Fruit fly (Drosophila melanogaster) whole organism, embryonic: Measurements from ENCODE around the gene bnl.
A peak's percentile ranks its signal among the peaks of the same experiment; 100 is the strongest.

Source experiments
- Ada2b ChIP-seq: fragments of 200-800 bp; sonication (Bioruptor generic); IDR thresholded peaks from 2 replicates; pipeline ENCODE4 v1.3.6; 2022; ENCODE audit warnings: missing biosample characterization, missing genetic modification characterization
- Aef1 ChIP-seq: fragments of 200-800 bp; sonication (Bioruptor generic); IDR thresholded peaks from 3 replicates; pipeline ENCODE4 v1.3.6; 2022; ENCODE audit warnings: missing biosample characterization, missing genetic modification characterization
- Atf3 ChIP-seq: fragments of 200-800 bp; sonication (Bioruptor generic); optimal IDR thresholded peaks from 3 replicates; lab custom pipeline; 2016; ENCODE audit warnings: missing biosample characterization, missing genetic modification characterization
- Awh ChIP-seq: fragments of 200-800 bp; sonication (Bioruptor generic); IDR thresholded peaks from 2 replicates; pipeline ENCODE4, ENCODE4 v1.3.6; 2022; ENCODE audit warnings: missing biosample characterization, missing genetic modification characterization
- Bgb ChIP-seq: fragments of 200-800 bp; sonication (Bioruptor generic); IDR thresholded peaks from 2 replicates; pipeline ENCODE4 v1.3.6; 2022; ENCODE audit warnings: missing biosample characterization, missing genetic modification characterization; ENCODE audit not compliant: partially characterized antibody
- CG10462 ChIP-seq: fragments of 200-800 bp; sonication (Bioruptor generic); optimal IDR thresholded peaks from 2 replicates; lab custom pipeline; 2016; ENCODE audit warnings: missing biosample characterization, missing genetic modification characterization
- CG11456 ChIP-seq: fragments of 200-800 bp; sonication (Bioruptor generic); IDR thresholded peaks from 3 replicates; pipeline ENCODE4 v1.3.6; 2022; ENCODE audit warnings: missing biosample characterization, missing genetic modification characterization
- CG13123 ChIP-seq: fragments of 200-800 bp; sonication (Bioruptor generic); optimal IDR thresholded peaks from 2 replicates; lab custom pipeline; 2016; ENCODE audit warnings: missing biosample characterization, missing genetic modification characterization
- CG15601 ChIP-seq: fragments of 200-800 bp; sonication (Bioruptor generic); optimal IDR thresholded peaks from 3 replicates; lab custom pipeline; 2019; ENCODE audit warnings: missing biosample characterization, mild to moderate bottlenecking, missing genetic modification characterization, moderate library complexity
- CG15696 ChIP-seq: fragments of 200-800 bp; sonication (Bioruptor generic); optimal IDR thresholded peaks from 2 replicates; lab custom pipeline; 2019; ENCODE audit warnings: missing biosample characterization, mild to moderate bottlenecking, missing genetic modification characterization, moderate library complexity
- CG17328 ChIP-seq: fragments of 200-800 bp; sonication (Bioruptor generic); IDR thresholded peaks from 2 replicates; pipeline ENCODE4 v1.3.6; 2022; ENCODE audit warnings: missing biosample characterization, missing genetic modification characterization
- CG17802 ChIP-seq: fragments of 200-800 bp; sonication (Bioruptor generic); optimal IDR thresholded peaks from 2 replicates; lab custom pipeline; 2018; ENCODE audit warnings: missing biosample characterization, mild to moderate bottlenecking, missing genetic modification characterization, moderate library complexity
- CG18599 ChIP-seq: fragments of 200-800 bp; sonication (Bioruptor generic); optimal IDR thresholded peaks from 3 replicates; lab custom pipeline; 2017; ENCODE audit warnings: missing biosample characterization, missing genetic modification characterization, mild to moderate bottlenecking, moderate library complexity, missing genetic modification reagents
- CG2120 ChIP-seq: fragments of 200-800 bp; sonication (Bioruptor generic); optimal IDR thresholded peaks from 3 replicates; lab custom pipeline; 2016; ENCODE audit warnings: missing biosample characterization, missing genetic modification characterization
- CG34422 ChIP-seq: fragments of 200-800 bp; sonication (Bioruptor generic); IDR thresholded peaks from 3 replicates; pipeline ENCODE4 v1.3.6; 2022; ENCODE audit warnings: missing biosample characterization, missing genetic modification characterization
- CG4282 ChIP-seq: fragments of 200-800 bp; sonication (Bioruptor generic); optimal IDR thresholded peaks from 2 replicates; lab custom pipeline; 2016; ENCODE audit warnings: missing biosample characterization, missing genetic modification characterization
- CG6765 ChIP-seq: fragments of 200-800 bp; sonication (Bioruptor generic); optimal IDR thresholded peaks from 3 replicates; lab custom pipeline; 2017; ENCODE audit warnings: missing biosample characterization, mild to moderate bottlenecking, missing genetic modification characterization
- CG7271 ChIP-seq: fragments of 200-800 bp; sonication (Bioruptor generic); optimal IDR thresholded peaks from 2 replicates; lab custom pipeline; 2018; ENCODE audit warnings: missing biosample characterization, mild to moderate bottlenecking, missing genetic modification characterization, moderate library complexity
- CG9215 ChIP-seq: fragments of 200-800 bp; sonication (Bioruptor generic); IDR thresholded peaks from 2 replicates; pipeline ENCODE4 v1.3.6; 2022; ENCODE audit warnings: missing biosample characterization, missing genetic modification characterization
- CG9609 ChIP-seq: fragments of 200-800 bp; sonication (Bioruptor generic); optimal IDR thresholded peaks from 3 replicates; lab custom pipeline; 2016; ENCODE audit warnings: missing biosample characterization, missing genetic modification characterization
- Camta ChIP-seq: fragments of 200-800 bp; sonication (Bioruptor generic); optimal IDR thresholded peaks from 2 replicates; lab custom pipeline; 2016; ENCODE audit warnings: missing biosample characterization, missing genetic modification characterization
- CkIIα-i1 ChIP-seq: fragments of 200-800 bp; sonication (Bioruptor generic); IDR thresholded peaks from 2 replicates; pipeline ENCODE4 v1.3.6; 2022; ENCODE audit warnings: missing biosample characterization, missing genetic modification characterization
- CrebB ChIP-seq: fragments of 200-800 bp; sonication (Bioruptor generic); optimal IDR thresholded peaks from 3 replicates; lab custom pipeline; 2018; ENCODE audit warnings: missing biosample characterization, mild to moderate bottlenecking, missing genetic modification characterization
- Fer1 ChIP-seq: fragments of 200-800 bp; sonication (Bioruptor generic); optimal IDR thresholded peaks from 2 replicates; lab custom pipeline; 2017; ENCODE audit warnings: missing biosample characterization, mild to moderate bottlenecking, missing genetic modification characterization
- Hey ChIP-seq: fragments of 200-800 bp; sonication (Bioruptor generic); optimal IDR thresholded peaks from 3 replicates; lab custom pipeline; 2018; ENCODE audit warnings: missing biosample characterization, mild to moderate bottlenecking, missing genetic modification characterization
- Meics ChIP-seq: fragments of 200-800 bp; sonication (Bioruptor generic); optimal IDR thresholded peaks from 2 replicates; lab custom pipeline; 2017; ENCODE audit warnings: missing biosample characterization, mild to moderate bottlenecking, missing genetic modification characterization
- Nf-YA ChIP-seq: fragments of 200-800 bp; sonication (Bioruptor generic); IDR thresholded peaks from 2 replicates; pipeline ENCODE4 v1.3.6; 2022; ENCODE audit warnings: missing biosample characterization, missing genetic modification characterization
- Poxn ChIP-seq: fragments of 200-800 bp; sonication (Bioruptor generic); IDR thresholded peaks from 2 replicates; pipeline ENCODE4 v1.3.6; 2022; ENCODE audit warnings: missing biosample characterization, missing genetic modification characterization
- Rx ChIP-seq: fragments of 200-800 bp; sonication (Bioruptor generic); IDR thresholded peaks from 2 replicates; pipeline ENCODE4 v1.3.6; 2022; ENCODE audit warnings: missing biosample characterization, missing genetic modification characterization
- Spps ChIP-seq: fragments of 200-800 bp; sonication (Bioruptor generic); optimal IDR thresholded peaks from 2 replicates; lab custom pipeline; 2018; ENCODE audit warnings: missing biosample characterization, mild to moderate bottlenecking, missing genetic modification characterization
- al ChIP-seq: fragments of 200-800 bp; sonication (Bioruptor generic); IDR thresholded peaks from 2 replicates; pipeline ENCODE4 v1.3.6; 2022; ENCODE audit warnings: missing biosample characterization, missing genetic modification characterization
- ato ChIP-seq: fragments of 200-800 bp; sonication (Bioruptor generic); IDR thresholded peaks from 2 replicates; pipeline ENCODE4 v1.3.6; 2022; ENCODE audit warnings: missing biosample characterization, missing genetic modification characterization; ENCODE audit not compliant: partially characterized antibody
- bigmax ChIP-seq: fragments of 200-800 bp; sonication (Bioruptor generic); optimal IDR thresholded peaks from 2 replicates; lab custom pipeline; 2018; ENCODE audit warnings: missing biosample characterization, mild to moderate bottlenecking, missing genetic modification characterization
- cas ChIP-seq: fragments of 200-800 bp; sonication (Bioruptor generic); IDR thresholded peaks from 2 replicates; pipeline ENCODE4 v1.3.6; 2022; ENCODE audit warnings: missing biosample characterization, missing genetic modification characterization
- crc ChIP-seq: fragments of 200-800 bp; sonication (Bioruptor generic); optimal IDR thresholded peaks from 2 replicates; lab custom pipeline; 2016; ENCODE audit warnings: missing biosample characterization, missing genetic modification characterization
- crp ChIP-seq, 2 experiments: fragments of 200-800 bp; sonication (Bioruptor generic); optimal IDR thresholded peaks; 2 replicates in 1 of 2; 3 replicates in 1 of 2; lab custom pipeline; 2017; ENCODE audit warnings: missing biosample characterization in 2 of 2, missing genetic modification characterization in 2 of 2, mild to moderate bottlenecking in 1 of 2, moderate library complexity in 1 of 2
- dati ChIP-seq: fragments of 200-800 bp; sonication (Bioruptor generic); IDR thresholded peaks from 2 replicates; pipeline ENCODE4 v1.3.6; 2022; ENCODE audit warnings: missing biosample characterization, missing genetic modification characterization
- esg ChIP-seq: fragments of 200-800 bp; sonication (Bioruptor generic); conservative IDR thresholded peaks from 2 replicates; pipeline ENCODE4 v1.3.6; 2022; ENCODE audit warnings: missing biosample characterization, missing genetic modification characterization
- gfzf ChIP-seq: fragments of 200-800 bp; sonication (Bioruptor generic); optimal IDR thresholded peaks from 2 replicates; lab custom pipeline; 2016; ENCODE audit warnings: missing biosample characterization, mild to moderate bottlenecking, missing genetic modification characterization, moderate library complexity
- grau ChIP-seq: fragments of 200-800 bp; optimal IDR thresholded peaks from 3 replicates; lab custom pipeline; 2019; ENCODE audit warnings: missing biosample characterization, mild to moderate bottlenecking, missing genetic modification characterization, moderate library complexity
- ham ChIP-seq: fragments of 200-800 bp; sonication (Bioruptor generic); IDR thresholded peaks from 2 replicates; pipeline ENCODE4 v1.3.6; 2022; ENCODE audit warnings: missing biosample characterization, missing genetic modification characterization
- insv ChIP-seq, 2 experiments: fragments of 200-800 bp; sonication (Bioruptor generic); optimal IDR thresholded peaks; 3 replicates each; lab custom pipeline; 2016 to 2018; ENCODE audit warnings: missing biosample characterization in 2 of 2, missing genetic modification characterization in 2 of 2
- lilli ChIP-seq: fragments of 200-800 bp; sonication (Bioruptor generic); optimal IDR thresholded peaks from 3 replicates; lab custom pipeline; 2016; ENCODE audit warnings: missing biosample characterization, missing genetic modification characterization
- lov ChIP-seq, 2 experiments: fragments of 200-800 bp in 1 of 2; fragments of >200 bp in 1 of 2; sonication (Bioruptor generic) in 1 of 2; IDR thresholded peaks in 1 of 2; optimal IDR thresholded peaks in 1 of 2; 2 replicates in 1 of 2; 3 replicates in 1 of 2; pipeline versions ENCODE4 v1.3.6 to Lab custom; 2017 to 2022; ENCODE audit warnings: missing biosample characterization in 1 of 2, missing genetic modification characterization in 1 of 2
- luna ChIP-seq: fragments of 200-800 bp; sonication (Bioruptor generic); optimal IDR thresholded peaks from 2 replicates; lab custom pipeline; 2016; ENCODE audit warnings: missing biosample characterization, missing genetic modification characterization
- otp ChIP-seq: fragments of 200-800 bp; sonication (Bioruptor generic); IDR thresholded peaks from 3 replicates; pipeline ENCODE4, ENCODE4 v1.3.6; 2022; ENCODE audit warnings: missing biosample characterization, missing genetic modification characterization
- pho ChIP-seq: fragments of 200-800 bp; sonication (Bioruptor generic); optimal IDR thresholded peaks from 2 replicates; lab custom pipeline; 2016; ENCODE audit warnings: missing biosample characterization, missing genetic modification characterization
- ssp ChIP-seq: fragments of 200-800 bp; sonication (Bioruptor generic); IDR thresholded peaks from 2 replicates; pipeline ENCODE4 v1.3.6; 2022; ENCODE audit warnings: missing biosample characterization, missing genetic modification characterization
- toy ChIP-seq: fragments of 200-800 bp; sonication (Bioruptor generic); IDR thresholded peaks from 2 replicates; pipeline ENCODE4 v1.3.6; 2022; ENCODE audit warnings: missing biosample characterization, missing genetic modification characterization
- vnd ChIP-seq: fragments of 200-800 bp; sonication (Bioruptor generic); IDR thresholded peaks from 3 replicates; pipeline ENCODE4 v1.3.6; 2022; ENCODE audit warnings: missing biosample characterization, missing genetic modification characterization; ENCODE audit not compliant: partially characterized antibody
- vvl ChIP-seq: fragments of 200-800 bp; sonication (Bioruptor generic); IDR thresholded peaks from 2 replicates; pipeline ENCODE4 v1.3.6; 2022; ENCODE audit warnings: missing biosample characterization, missing genetic modification characterization

The bnl gene

DNA sequence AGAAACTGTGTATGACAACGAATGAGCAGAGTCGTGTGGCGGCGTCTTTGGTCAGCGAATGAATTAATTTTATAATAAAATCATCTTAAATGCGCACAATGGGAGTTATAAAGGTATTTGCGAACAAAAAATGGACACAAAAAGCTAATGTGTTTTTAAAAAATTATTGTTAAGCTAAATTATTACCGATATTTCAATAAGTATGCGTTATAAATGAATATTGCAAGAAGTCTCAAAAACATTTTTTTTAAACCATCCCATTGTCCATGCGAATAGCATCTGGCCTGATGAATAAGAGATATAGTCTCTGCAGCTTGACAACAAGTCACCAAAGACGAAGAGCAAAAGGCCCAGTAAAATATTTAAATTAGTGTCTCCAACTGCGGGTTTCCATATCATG is 5.6 kb downstream of the bnl start (continued):
- TF ChIP-seq CkIIα-i1 (GFP tag; lab: Robert Waterston, UW) = no peak
- TF ChIP-seq Ada2b (GFP tag; lab: Robert Waterston, UW) = peak; percentile 68
- peak; percentile 64 for TF ChIP-seq CG18599
- TF ChIP-seq CG17328 (GFP tag; lab: Robert Waterston, UW) = peak; percentile 39; the same call in 1 of the 2 replicates
- no peak for TF ChIP-seq crp (GFP tag; optimal IDR thresholded peaks at IDR 0.05; lab: Kevin White, UChicago)
- peak; percentile 25 for TF ChIP-seq Camta (GFP tag; lab: Kevin White, UChicago)
- peak; percentile 83 for TF ChIP-seq vvl (GFP tag; lab: Robert Waterston, UW)
- TF ChIP-seq lilli (GFP tag; lab: Kevin White, UChicago) = peak; percentile 56
- TF ChIP-seq pho (GFP tag; lab: Kevin White, UChicago) = no peak
- TF ChIP-seq Nf-YA (GFP tag; lab: Robert Waterston, UW) = no peak
- TF ChIP-seq CG9609 = no peak
- no peak for TF ChIP-seq Hey (tag; lab: Kevin White, UChicago)
- no peak for TF ChIP-seq vnd
- no peak for TF ChIP-seq Poxn (GFP tag; lab: Robert Waterston, UW)
- no peak for TF ChIP-seq CG9215
- no peak for TF ChIP-seq insv (GFP tag; optimal IDR thresholded peaks at IDR 0.05; lab: Kevin White, UChicago)
- TF ChIP-seq CG10462 = no peak
- TF ChIP-seq CG4282 (GFP tag; lab: Kevin White, UChicago) = no peak
- peak; percentile 72 for TF ChIP-seq Awh
- TF ChIP-seq al (GFP tag; lab: Robert Waterston, UW) = peak; percentile 64
- TF ChIP-seq CG34422 (GFP tag; lab: Robert Waterston, UW) = peak; percentile 62; the same call in 1 of the 3 replicates
- TF ChIP-seq toy = 0 out of 2 replicates have a peak, but pooled peaks have one; percentile 7
- TF ChIP-seq luna (GFP tag; lab: Kevin White, UChicago) = no peak
- TF ChIP-seq Spps (tag; lab: Kevin White, UChicago) = no peak
- TF ChIP-seq Aef1 = peak; percentile 41; the same call in 1 of the 3 replicates
- no peak for TF ChIP-seq ato
- TF ChIP-seq Atf3 (GFP tag; lab: Kevin White, UChicago) = no peak
- TF ChIP-seq CG2120 (GFP tag; lab: Kevin White, UChicago) = peak; percentile 63
- TF ChIP-seq CG17802 (tag; lab: Kevin White, UChicago) = no peak
- TF ChIP-seq cas (GFP tag; lab: Robert Waterston, UW) = no peak
- no peak for TF ChIP-seq bigmax (GFP tag; lab: Kevin White, UChicago)
- no peak for TF ChIP-seq lov (optimal IDR thresholded peaks at IDR 0.05; lab: Kevin White, UChicago)
- TF ChIP-seq lov (GFP tag; IDR thresholded peaks at IDR 0.05; lab: Robert Waterston, UW) = no peak
- peak; percentile 3 for TF ChIP-seq CG15696 (tag; lab: Kevin White, UChicago)
- TF ChIP-seq Meics (GFP tag; lab: Kevin White, UChicago) = peak; percentile 71
- no peak for TF ChIP-seq crc (GFP tag; lab: Kevin White, UChicago)
- TF ChIP-seq grau (tag; lab: Kevin White, UChicago) = peak; percentile 72
- TF ChIP-seq CG13123 = no peak
- TF ChIP-seq dati (GFP tag; lab: Robert Waterston, UW) = no peak
- TF ChIP-seq Rx (GFP tag; lab: Robert Waterston, UW) = peak; percentile 63
- no peak for TF ChIP-seq CG15601 (tag; lab: Kevin White, UChicago)
- 0 out of 3 replicates have a peak, but pooled peaks have one; percentile 17 for TF ChIP-seq otp
- TF ChIP-seq CrebB = peak; percentile 11
- TF ChIP-seq CG6765 (GFP tag; lab: Kevin White, UChicago) = no peak
- TF ChIP-seq CG11456 = no peak
- TF ChIP-seq Fer1 (GFP tag; lab: Kevin White, UChicago) = peak; percentile 68
- TF ChIP-seq ssp (GFP tag; lab: Robert Waterston, UW) = 0 out of 2 replicates have a peak, but pooled peaks have one; percentile 42
- no peak for TF ChIP-seq ham (GFP tag; lab: Robert Waterston, UW)
- TF ChIP-seq CG7271 = no peak
- no peak for TF ChIP-seq Bgb (GFP tag; lab: Robert Waterston, UW)
- TF ChIP-seq gfzf = no peak
- peak; percentile 51 for TF ChIP-seq esg (GFP tag; lab: Robert Waterston, UW)
